Worm (Caenorhabditis elegans): ENCODE measurements around the gene Y57G11C.1144.

Y57G11C.1144 gene

DNA sequence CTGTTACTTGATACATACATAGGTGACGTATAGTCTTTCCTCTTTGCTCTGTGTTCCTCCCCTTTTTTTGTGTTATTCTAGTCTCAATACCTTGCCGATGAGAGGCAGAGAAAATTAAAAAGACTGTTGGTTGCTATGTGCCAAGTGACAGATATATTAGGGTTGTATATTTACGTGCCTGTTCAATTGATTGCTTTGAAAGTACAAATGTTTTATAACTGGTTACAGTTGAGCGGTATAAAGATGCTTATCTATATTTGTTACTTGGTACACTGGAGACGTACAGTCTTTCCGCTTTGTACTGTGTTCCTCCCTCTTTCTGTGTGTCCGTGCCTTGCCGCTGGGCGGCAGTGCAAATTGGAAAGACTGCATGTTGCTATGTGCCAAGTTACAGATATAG, 33.9 kb upstream of the Y57G11C.1144 start:
- TF ChIP-seq unc-39 (tag; optimal IDR thresholded peaks at IDR 0.05) (no peak), drap-1 (GFP tag; optimal IDR thresholded peaks at IDR 0.05) (no peak), nhr-237 (tag; optimal IDR thresholded peaks at IDR 0.05) (no peak), ham-2 (GFP tag; optimal IDR thresholded peaks at IDR 0.05) (no peak), M03D4.4 (tag; optimal IDR thresholded peaks at IDR 0.05) (no peak), unc-62 (GFP tag; optimal IDR thresholded peaks at IDR 0.05) (no peak), nhr-76 (tag; optimal IDR thresholded peaks at IDR 0.05) (no peak), elt-3 (tag; optimal IDR thresholded peaks at IDR 0.05) (no peak), tbx-8 (GFP tag; optimal IDR thresholded peaks at IDR 0.05) (no peak), lsy-2 (tag; optimal IDR thresholded peaks at IDR 0.05) (no peak)

ce11 chrIV:14909589-14909988, 27.5 kb upstream of the Y57G11C.1144 start, which contains the start of gene pnc-2:
pnc-2 (minus strand) TSS chrIV:14909689.
- TF ChIP-seq nhr-28 (tag; optimal IDR thresholded peaks at IDR 0.05): no peak
- no peak for TF ChIP-seq bed-3 (GFP tag; optimal IDR thresholded peaks at IDR 0.05)
- TF ChIP-seq lin-13 (tag; optimal IDR thresholded peaks at IDR 0.05): no peak
- no peak for TF ChIP-seq drap-1 (GFP tag; optimal IDR thresholded peaks at IDR 0.05)
- TF ChIP-seq M03D4.4 (tag; optimal IDR thresholded peaks at IDR 0.05): no peak
- TF ChIP-seq snpc-4 (tag; optimal IDR thresholded peaks at IDR 0.05): no peak
- TF ChIP-seq flh-1 (GFP tag; optimal IDR thresholded peaks at IDR 0.05): no peak
- no peak for TF ChIP-seq sptf-1 (tag; optimal IDR thresholded peaks at IDR 0.05)
- no peak for TF ChIP-seq sem-2 (GFP tag; optimal IDR thresholded peaks at IDR 0.05)
- no peak for TF ChIP-seq lin-32 (GFP tag; optimal IDR thresholded peaks at IDR 0.05)
- TF ChIP-seq blmp-1 (tag; optimal IDR thresholded peaks at IDR 0.05): no peak
- TF ChIP-seq nhr-76 (tag; optimal IDR thresholded peaks at IDR 0.05): no peak
- no peak for TF ChIP-seq hlh-1 (tag; optimal IDR thresholded peaks at IDR 0.05)
- no peak for TF ChIP-seq elt-3 (tag; optimal IDR thresholded peaks at IDR 0.05)
- no peak for TF ChIP-seq elt-1 (tag; optimal IDR thresholded peaks at IDR 0.05; ENCODE audit: borderline replicate concordance, insufficient read depth)
- TF ChIP-seq mep-1 (tag; optimal IDR thresholded peaks at IDR 0.05): no peak

- TF ChIP-seq drap-1 (GFP tag; optimal IDR thresholded peaks at IDR 0.05) (no peak), mls-2 (tag; optimal IDR thresholded peaks at IDR 0.05) (no peak), ceh-43 (GFP tag; optimal IDR thresholded peaks at IDR 0.05) (no peak), nhr-2 (tag; optimal IDR thresholded peaks at IDR 0.05) (no peak), sem-2 (GFP tag; optimal IDR thresholded peaks at IDR 0.05) (no peak), tbx-8 (GFP tag; optimal IDR thresholded peaks at IDR 0.05) (no peak), ham-2 (GFP tag; optimal IDR thresholded peaks at IDR 0.05) (no peak)
Measured at ce11 chrIV:14919310-14919709, 17.8 kb upstream of the Y57G11C.1144 start, which contains the start of gene ccch-5. ccch-5 (plus strand) TSS chrIV:14919610.

DNA sequence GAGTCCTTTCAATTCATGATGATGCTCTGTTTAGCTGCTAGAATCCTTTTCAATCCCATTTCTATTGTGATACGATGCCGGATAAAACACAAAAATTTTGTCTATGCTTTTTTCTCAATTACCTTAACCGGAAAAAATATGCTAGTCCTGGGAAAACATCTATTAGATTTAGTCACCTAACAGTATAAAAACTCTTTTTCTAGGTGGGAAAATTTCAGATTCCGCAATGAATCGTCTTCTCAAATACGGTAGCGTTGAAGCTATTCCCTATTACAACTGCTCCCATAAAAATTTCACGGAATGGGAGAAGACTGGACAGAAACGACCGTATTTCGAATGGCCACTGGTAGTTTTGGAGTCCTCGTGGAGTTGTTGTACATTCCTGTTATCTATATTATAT, 7.7 kb upstream of the Y57G11C.1144 start, which contains the start of gene Y57G11C.28:
Gene Y57G11C.28 (plus strand): TSS at position 301 of the 400 bp plus-strand sequence.
- TF ChIP-seq sptf-1 (tag; optimal IDR thresholded peaks at IDR 0.05): no peak
- TF ChIP-seq ham-2 (GFP tag; optimal IDR thresholded peaks at IDR 0.05): no peak
- TF ChIP-seq hlh-1 (tag; optimal IDR thresholded peaks at IDR 0.05): no peak
- TF ChIP-seq ceh-83 (GFP tag; optimal IDR thresholded peaks at IDR 0.05): no peak
- no peak for TF ChIP-seq nhr-28 (tag; optimal IDR thresholded peaks at IDR 0.05)
- no peak for TF ChIP-seq mls-2 (tag; optimal IDR thresholded peaks at IDR 0.05)
- no peak for TF ChIP-seq lin-13 (tag; optimal IDR thresholded peaks at IDR 0.05)
- no peak for TF ChIP-seq drap-1 (GFP tag; optimal IDR thresholded peaks at IDR 0.05)
- TF ChIP-seq unc-39 (tag; optimal IDR thresholded peaks at IDR 0.05): no peak
- TF ChIP-seq elt-1 (tag; optimal IDR thresholded peaks at IDR 0.05; ENCODE audit: borderline replicate concordance, insufficient read depth): no peak
- TF ChIP-seq lin-32 (GFP tag; optimal IDR thresholded peaks at IDR 0.05): no peak
- TF ChIP-seq unc-62 (GFP tag; optimal IDR thresholded peaks at IDR 0.05): no peak
- no peak for TF ChIP-seq zip-8 (tag; optimal IDR thresholded peaks at IDR 0.05)
- no peak for TF ChIP-seq pha-4 (tag; optimal IDR thresholded peaks at IDR 0.05)
- TF ChIP-seq nhr-12 (tag; optimal IDR thresholded peaks at IDR 0.05): no peak
- TF ChIP-seq elt-3 (tag; optimal IDR thresholded peaks at IDR 0.05): no peak
- TF ChIP-seq mep-1 (tag; optimal IDR thresholded peaks at IDR 0.05): no peak
- no peak for TF ChIP-seq nhr-237 (tag; optimal IDR thresholded peaks at IDR 0.05)
- TF ChIP-seq unc-120 (tag; optimal IDR thresholded peaks at IDR 0.05; ENCODE audit: poor library complexity, severe bottlenecking): no peak
- TF ChIP-seq sem-2 (GFP tag; optimal IDR thresholded peaks at IDR 0.05): no peak

DNA sequence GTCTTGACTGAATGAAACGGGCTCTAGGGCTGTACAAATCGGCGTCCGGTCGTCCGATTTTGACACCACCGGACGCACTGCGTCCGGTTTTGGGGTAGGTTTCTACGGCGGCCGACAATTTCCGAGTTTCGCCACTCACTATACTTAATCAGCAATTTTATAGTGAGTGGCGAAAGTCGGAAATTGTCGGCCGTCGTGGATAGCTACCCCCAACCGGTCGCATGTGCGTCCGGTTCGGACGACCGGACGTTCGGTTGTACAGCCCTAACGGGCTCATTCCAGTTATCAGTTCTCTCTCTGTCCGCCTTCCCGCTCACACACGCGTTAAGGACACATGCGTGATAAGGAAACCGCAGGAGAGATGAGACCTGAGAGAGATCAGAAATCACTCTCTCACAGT, 4.5 kb upstream of the Y57G11C.1144 start, which contains the start of gene Y57G11C.1131:
Gene Y57G11C.1131 (plus strand): TSS at position 333 of the 400 bp plus-strand sequence.
- no peak for TF ChIP-seq ceh-39 (tag; optimal IDR thresholded peaks at IDR 0.05)
- no peak for TF ChIP-seq ces-1 (GFP tag; optimal IDR thresholded peaks at IDR 0.05)
- TF ChIP-seq nhr-76 (tag; optimal IDR thresholded peaks at IDR 0.05): no peak
- TF ChIP-seq elt-1 (tag; optimal IDR thresholded peaks at IDR 0.05; ENCODE audit: borderline replicate concordance, insufficient read depth): no peak
- no peak for TF ChIP-seq nhr-12 (tag; optimal IDR thresholded peaks at IDR 0.05)
- TF ChIP-seq mls-2 (tag; optimal IDR thresholded peaks at IDR 0.05): no peak
- TF ChIP-seq sptf-1 (tag; optimal IDR thresholded peaks at IDR 0.05): no peak
- TF ChIP-seq nhr-28 (tag; optimal IDR thresholded peaks at IDR 0.05): no peak
- no peak for TF ChIP-seq M03D4.4 (tag; optimal IDR thresholded peaks at IDR 0.05)
- TF ChIP-seq blmp-1 (tag; optimal IDR thresholded peaks at IDR 0.05): no peak
- TF ChIP-seq sem-2 (GFP tag; optimal IDR thresholded peaks at IDR 0.05): no peak
- no peak for TF ChIP-seq mab-5 (tag; optimal IDR thresholded peaks at IDR 0.05)
- TF ChIP-seq lin-13 (tag; optimal IDR thresholded peaks at IDR 0.05): no peak
- no peak for TF ChIP-seq nhr-237 (tag; optimal IDR thresholded peaks at IDR 0.05)
- no peak for TF ChIP-seq ceh-43 (GFP tag; optimal IDR thresholded peaks at IDR 0.05)
- no peak for TF ChIP-seq snpc-4 (tag; optimal IDR thresholded peaks at IDR 0.05)
- TF ChIP-seq unc-39 (tag; optimal IDR thresholded peaks at IDR 0.05): no peak
- no peak for TF ChIP-seq tbx-8 (GFP tag; optimal IDR thresholded peaks at IDR 0.05)

Measured in whole organism, mixed stage, embryonic.